Worm (Caenorhabditis elegans) whole organism, young adult: ENCODE data around the gene C15F1.2.

Source experiments
- B0035.1 ChIP-seq: sonication (generic microtip); optimal IDR thresholded peaks from 2 replicates; lab custom pipeline; 2016; ENCODE audit warnings: missing genetic modification characterization, mild to moderate bottlenecking, missing compliant biosample characterization, missing genotype, missing genetic modification reagents
- B0261.1 ChIP-seq: sonication (generic microtip); optimal IDR thresholded peaks from 2 replicates; lab custom pipeline; 2016; ENCODE audit warnings: mild to moderate bottlenecking, missing genetic modification characterization, moderate library complexity, missing compliant biosample characterization
- B0336.3 ChIP-seq: fragments of 200-800 bp; sonication (Bioruptor generic); IDR thresholded peaks from 2 replicates; pipeline ENCODE4 v1.3.6; 2022; ENCODE audit warnings: missing genetic modification characterization, missing compliant biosample characterization
- D2030.7 ChIP-seq: fragments of 200-800 bp; sonication (Bioruptor generic); IDR thresholded peaks from 2 replicates; pipeline ENCODE4 v1.3.6; 2022; ENCODE audit warnings: missing genetic modification reagents, missing genetic modification characterization, missing compliant biosample characterization
- F22D6.2 ChIP-seq: sonication (generic microtip); optimal IDR thresholded peaks from 2 replicates; lab custom pipeline; 2016; ENCODE audit warnings: mild to moderate bottlenecking, missing genetic modification characterization, missing compliant biosample characterization
- F23B12.7 ChIP-seq: sonication (generic microtip); optimal IDR thresholded peaks from 2 replicates; lab custom pipeline; 2017; ENCODE audit warnings: missing genetic modification characterization, mild to moderate bottlenecking, missing compliant biosample characterization, antibody characterized with exemption, moderate library complexity; ENCODE audit not compliant: insufficient read depth
- F33H1.4 ChIP-seq: fragments of 200-800 bp; sonication (Bioruptor generic); IDR thresholded peaks from 2 replicates; pipeline ENCODE4 v1.3.6; 2022; ENCODE audit warnings: missing genetic modification reagents, missing genetic modification characterization, missing compliant biosample characterization
- F49E8.2 ChIP-seq: sonication (generic microtip); optimal IDR thresholded peaks from 3 replicates; lab custom pipeline; 2017; ENCODE audit warnings: missing genetic modification characterization, mild to moderate bottlenecking, missing compliant biosample characterization, antibody characterized with exemption, moderate library complexity; ENCODE audit not compliant: insufficient read depth
- F52B5.7 ChIP-seq: sonication (generic microtip); optimal IDR thresholded peaks from 2 replicates; lab custom pipeline; 2016; ENCODE audit warnings: mild to moderate bottlenecking, missing genetic modification characterization, missing compliant biosample characterization
- F55B11.4 ChIP-seq: sonication (generic microtip); optimal IDR thresholded peaks from 2 replicates; lab custom pipeline; 2016; ENCODE audit warnings: missing compliant biosample characterization, missing genetic modification characterization, borderline replicate concordance; ENCODE audit not compliant: insufficient read depth
- F57C9.4 ChIP-seq: sonication (generic microtip); optimal IDR thresholded peaks from 2 replicates; lab custom pipeline; 2017; ENCODE audit warnings: mild to moderate bottlenecking, missing genetic modification characterization, missing compliant biosample characterization
- K11D2.4 ChIP-seq: fragments of 200-800 bp; sonication (Bioruptor generic); IDR thresholded peaks from 2 replicates; pipeline ENCODE4 v1.3.6; 2022; ENCODE audit warnings: missing genetic modification reagents, missing genetic modification characterization, missing compliant biosample characterization
- Y53F4B.3 ChIP-seq: fragments of 200-800 bp; sonication (Bioruptor generic); IDR thresholded peaks from 2 replicates; pipeline ENCODE4 v1.3.6; 2022; ENCODE audit warnings: missing genetic modification reagents, missing genetic modification characterization, missing compliant biosample characterization
- Y53G8AR.9 ChIP-seq: fragments of 200-800 bp; sonication (Bioruptor generic); conservative IDR thresholded peaks from 2 replicates; pipeline ENCODE4 v1.3.6; 2022; ENCODE audit warnings: missing genetic modification reagents, missing genetic modification characterization, missing compliant biosample characterization
- atf-7 ChIP-seq: sonication (generic microtip); optimal IDR thresholded peaks from 2 replicates; lab custom pipeline; 2017; ENCODE audit warnings: mild to moderate bottlenecking, missing genetic modification characterization, missing compliant biosample characterization
- athp-1 ChIP-seq: sonication (generic microtip); optimal IDR thresholded peaks from 2 replicates; lab custom pipeline; 2017; ENCODE audit warnings: mild to moderate bottlenecking, missing genetic modification characterization, missing compliant biosample characterization
- attf-3 ChIP-seq: fragments of 200-800 bp; sonication (Bioruptor generic); conservative IDR thresholded peaks from 2 replicates; pipeline ENCODE4 v1.3.6; 2022; ENCODE audit warnings: missing genetic modification reagents, missing genetic modification characterization, missing compliant biosample characterization
- bed-2 ChIP-seq: fragments of 200-800 bp; sonication (Bioruptor generic); IDR thresholded peaks from 2 replicates; pipeline ENCODE4 v1.3.6; 2022; ENCODE audit warnings: missing genetic modification reagents, missing genetic modification characterization, missing compliant biosample characterization
- ceh-91 ChIP-seq: fragments of 200-800 bp; sonication (Bioruptor generic); IDR thresholded peaks from 2 replicates; pipeline ENCODE4 v1.3.6; 2022; ENCODE audit warnings: missing genetic modification reagents, missing genetic modification characterization, missing compliant biosample characterization
- chd-7 ChIP-seq: sonication (generic microtip); optimal IDR thresholded peaks from 2 replicates; lab custom pipeline; 2016; ENCODE audit warnings: mild to moderate bottlenecking, missing genetic modification characterization, moderate library complexity, missing compliant biosample characterization
- efl-1 ChIP-seq: fragments of 150-350 bp; optimal IDR thresholded peaks from 2 replicates; lab custom pipeline; 2014; ENCODE audit warnings: missing biosample characterization, missing genetic modification reagents, missing genetic modification characterization
- egrh-3 ChIP-seq: fragments of 200-800 bp; sonication (Bioruptor generic); IDR thresholded peaks from 2 replicates; pipeline ENCODE4 v1.3.6; 2022; ENCODE audit warnings: missing genetic modification reagents, missing genetic modification characterization, missing compliant biosample characterization
- fkh-3 ChIP-seq: sonication (generic microtip); optimal IDR thresholded peaks from 2 replicates; lab custom pipeline; 2016; ENCODE audit warnings: mild to moderate bottlenecking, missing genetic modification characterization, missing compliant biosample characterization
- hmg-20 ChIP-seq: fragments of 200-800 bp; sonication (Bioruptor generic); IDR thresholded peaks from 2 replicates; pipeline ENCODE4 v1.3.6; 2022; ENCODE audit warnings: missing genetic modification reagents, missing genetic modification characterization, missing compliant biosample characterization
- lin-26 ChIP-seq: fragments of 200-800 bp; sonication (Bioruptor generic); IDR thresholded peaks from 2 replicates; pipeline ENCODE4 v1.3.6; 2022; ENCODE audit warnings: missing genetic modification reagents, missing genetic modification characterization, missing compliant biosample characterization
- lin-35 ChIP-seq, 3 experiments: fragments of 150-350 bp in 2 of 3; sonication (generic microtip) in 1 of 3; optimal IDR thresholded peaks; 2 replicates each; lab custom pipeline; 2014 to 2018; ENCODE audit warnings: missing biosample characterization in 3 of 3, missing genetic modification characterization in 3 of 3, missing genetic modification reagents in 3 of 3
- lin-54 ChIP-seq: fragments of 200-800 bp; sonication (Bioruptor generic); optimal IDR thresholded peaks from 2 replicates; lab custom pipeline; 2018; ENCODE audit warnings: mild to moderate bottlenecking, missing genetic modification characterization, missing compliant biosample characterization
- lsl-1 ChIP-seq: fragments of 200-800 bp; sonication (Bioruptor generic); optimal IDR thresholded peaks from 2 replicates; lab custom pipeline; 2018; ENCODE audit warnings: mild to moderate bottlenecking, missing genetic modification characterization, moderate library complexity, missing compliant biosample characterization
- madf-8 ChIP-seq: fragments of 200-800 bp; sonication (Bioruptor generic); conservative IDR thresholded peaks from 2 replicates; pipeline ENCODE4 v1.3.6; 2022; ENCODE audit warnings: missing genetic modification reagents, missing genetic modification characterization, missing compliant biosample characterization
- mxl-1 ChIP-seq: sonication (generic microtip); optimal IDR thresholded peaks from 2 replicates; lab custom pipeline; 2016; ENCODE audit warnings: missing genetic modification characterization, missing compliant biosample characterization
- nfya-2 ChIP-seq: fragments of 200-800 bp; sonication (Bioruptor generic); IDR thresholded peaks from 2 replicates; pipeline ENCODE4 v1.3.6; 2022; ENCODE audit warnings: missing genetic modification reagents, missing genetic modification characterization, missing compliant biosample characterization
- nhr-90 ChIP-seq: sonication (generic microtip); optimal IDR thresholded peaks from 2 replicates; lab custom pipeline; 2016; ENCODE audit warnings: missing genotype, mild to moderate bottlenecking, missing genetic modification characterization, missing compliant biosample characterization
- rec-8 ChIP-seq, 2 experiments: sonication (generic microtip); optimal IDR thresholded peaks; 2 replicates each; lab custom pipeline; 2016; ENCODE audit warnings: mild to moderate bottlenecking in 2 of 2, missing genetic modification characterization in 2 of 2, missing genetic modification reagents in 2 of 2, missing genotype in 2 of 2, missing biosample characterization in 1 of 2, missing compliant biosample characterization in 1 of 2, moderate library complexity in 1 of 2
- sdz-38 ChIP-seq: sonication (generic microtip); optimal IDR thresholded peaks from 2 replicates; lab custom pipeline; 2016; ENCODE audit warnings: missing genotype, missing genetic modification characterization, missing compliant biosample characterization
- snpc-4 ChIP-seq, 5 experiments: fragments of 150-350 bp in 1 of 5; sonication (generic microtip) in 4 of 5; optimal IDR thresholded peaks; 2 replicates each; lab custom pipeline; 2014 to 2018; ENCODE audit warnings: missing genetic modification characterization in 5 of 5, missing biosample characterization in 3 of 5, antibody characterized with exemption in 2 of 5, mild to moderate bottlenecking in 2 of 5, missing compliant biosample characterization in 2 of 5, missing genotype in 2 of 5, moderate library complexity in 2 of 5, missing genetic modification reagents in 1 of 5
- somi-1 ChIP-seq: fragments of 200-800 bp; sonication (Bioruptor generic); optimal IDR thresholded peaks from 2 replicates; lab custom pipeline; 2018; ENCODE audit warnings: mild to moderate bottlenecking, missing genetic modification characterization, missing compliant biosample characterization
- tbp1 ChIP-seq: fragments of 200-800 bp; sonication (Bioruptor generic); optimal IDR thresholded peaks from 2 replicates; lab custom pipeline; 2018; ENCODE audit warnings: mild to moderate bottlenecking, missing genetic modification characterization, missing compliant biosample characterization
- unc-62 ChIP-seq: fragments of 150-350 bp; optimal IDR thresholded peaks from 2 replicates; lab custom pipeline; 2014; ENCODE audit warnings: missing biosample characterization, missing genetic modification reagents, missing genetic modification characterization
- xnd-1 ChIP-seq: sonication (generic microtip); optimal IDR thresholded peaks from 2 replicates; lab custom pipeline; 2016; ENCODE audit warnings: missing genotype, missing genetic modification reagents, missing genetic modification characterization, missing compliant biosample characterization
- ztf-26 ChIP-seq: sonication (generic microtip); optimal IDR thresholded peaks from 2 replicates; lab custom pipeline; 2017; ENCODE audit warnings: missing genetic modification characterization, missing compliant biosample characterization

C15F1.2 gene

DNA sequence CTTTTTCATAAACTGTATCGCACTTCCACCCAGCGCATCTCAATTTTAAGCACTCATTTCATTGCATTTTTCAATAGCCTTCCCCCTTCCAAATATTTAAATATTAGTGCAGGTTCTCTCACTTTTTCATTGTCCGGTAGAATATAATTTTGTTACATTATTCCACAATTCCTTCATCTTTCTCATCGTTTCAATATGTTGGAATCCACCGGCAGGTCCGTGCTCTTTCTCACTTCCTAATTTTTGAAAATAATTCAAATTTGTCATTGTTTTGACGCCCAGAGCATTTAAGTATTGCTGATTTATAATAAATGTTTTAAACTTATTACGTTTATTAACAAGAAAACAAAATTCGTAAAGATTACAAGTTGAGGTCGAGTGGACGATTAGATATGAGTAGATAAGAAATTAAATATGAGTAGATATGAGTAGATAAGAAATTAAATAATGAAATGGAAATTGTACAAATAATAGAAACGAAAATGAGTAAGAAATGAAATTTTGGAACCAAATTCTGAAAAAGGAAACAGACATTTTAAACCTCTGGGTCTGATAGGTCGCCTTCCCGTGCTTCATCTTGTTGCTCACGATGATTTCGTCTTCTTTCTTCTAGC lies 24.6 kb upstream of the C15F1.2 start (continued):
- TF ChIP-seq Y53F4B.3 (GFP tag; lab: Robert Waterston, UW) = no peak

DNA sequence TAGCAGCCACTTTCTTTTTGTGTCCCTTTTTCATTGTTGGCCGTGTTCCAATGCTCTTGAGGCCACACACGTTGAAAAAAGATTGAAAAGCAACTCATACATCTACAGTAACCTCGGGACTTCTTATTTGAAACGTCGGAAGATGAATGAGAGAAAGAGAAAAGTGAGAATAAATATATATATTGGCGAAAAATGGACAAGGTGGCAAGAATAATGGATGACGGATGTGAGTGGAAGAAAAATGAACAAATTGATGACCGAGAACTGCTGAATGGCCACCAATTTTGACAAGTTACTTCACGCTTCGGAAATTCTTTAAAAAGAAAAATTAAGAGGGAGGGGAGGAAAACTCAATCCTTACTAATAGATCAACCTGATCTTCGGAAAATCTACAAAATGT lies 21.6 kb upstream of the C15F1.2 start:
- TF ChIP-seq bed-2 (GFP tag; lab: Robert Waterston, UW) (no peak), nhr-90 (tag; lab: Kevin White, UChicago) (no peak), hmg-20 (GFP tag; lab: Robert Waterston, UW) (no peak), efl-1 (GFP tag; lab: Kevin White, UChicago) (no peak), xnd-1 (tag; lab: Kevin White, UChicago) (no peak), tbp1 (GFP tag; lab: Kevin White, UChicago) (no peak)

ce11 chrII:6965573-6965972 lies 14.2 kb upstream of the C15F1.2 start, which contains the start of gene tra-2:
TSS of gene tra-2 (minus strand) at chrII:6965673.
- no peak for TF ChIP-seq F33H1.4 (GFP tag; lab: Robert Waterston, UW)
- no peak for TF ChIP-seq athp-1 (tag; lab: Kevin White, UChicago)
- TF ChIP-seq tbp1 (GFP tag; lab: Kevin White, UChicago) = no peak

DNA sequence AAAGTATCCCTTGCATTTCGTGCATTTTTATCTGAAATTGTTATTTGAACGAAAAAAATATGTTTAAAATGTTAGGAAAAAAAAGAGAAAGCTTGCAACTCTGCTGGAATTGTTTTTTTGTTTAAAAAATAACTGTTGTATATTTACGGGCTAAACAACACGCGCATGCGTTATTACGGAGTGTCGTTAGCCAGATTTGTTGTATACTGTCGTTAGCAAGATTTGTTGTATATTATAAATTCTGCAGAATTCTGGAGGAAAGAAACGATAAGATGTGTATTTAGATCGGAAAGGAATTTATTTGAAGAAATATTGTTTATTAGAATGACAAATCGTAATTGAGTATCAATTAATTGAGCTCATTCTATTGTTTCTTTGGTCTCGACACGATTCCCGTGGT lies 12.1 kb upstream of the C15F1.2 start, which contains the start of gene eif-2Bgamma:
Gene eif-2Bgamma (minus strand): TSS at position 31 of the 400 bp plus-strand sequence.
- no peak for TF ChIP-seq snpc-4 (GFP tag; optimal IDR thresholded peaks at IDR 0.05; lab: Kevin White, UChicago)
- peak in 1 of 4 experiments; percentile 52 for TF ChIP-seq snpc-4 (tag; optimal IDR thresholded peaks at IDR 0.05; lab: Kevin White, UChicago)
- TF ChIP-seq mxl-1 = no peak
- no peak for TF ChIP-seq F22D6.2
- TF ChIP-seq B0261.1 (tag; lab: Kevin White, UChicago) = no peak
- peak; percentile 95 for TF ChIP-seq attf-3 (GFP tag; lab: Robert Waterston, UW)
- no peak for TF ChIP-seq F55B11.4 (tag; lab: Kevin White, UChicago)
- no peak for TF ChIP-seq F52B5.7
- no peak for TF ChIP-seq B0035.1 (tag; lab: Kevin White, UChicago)
- TF ChIP-seq madf-8 (GFP tag; lab: Robert Waterston, UW) = no peak
- TF ChIP-seq somi-1 (GFP tag; lab: Kevin White, UChicago) = no peak
- TF ChIP-seq lin-54 (GFP tag; lab: Kevin White, UChicago) = no peak
- no peak for TF ChIP-seq fkh-3 (tag; lab: Kevin White, UChicago)
- no peak for TF ChIP-seq Y53F4B.3 (GFP tag; lab: Robert Waterston, UW)
- TF ChIP-seq ceh-91 (GFP tag; lab: Robert Waterston, UW) = no peak
- no peak for TF ChIP-seq ztf-26 (tag; lab: Kevin White, UChicago)
- no peak for TF ChIP-seq lsl-1 (GFP tag; lab: Kevin White, UChicago)
- no peak for TF ChIP-seq F23B12.7 (tag; lab: Kevin White, UChicago)
- no peak for TF ChIP-seq sdz-38 (tag; lab: Kevin White, UChicago)
- peak in 1 of 3 experiments; percentile 56 for TF ChIP-seq lin-35 (GFP tag; optimal IDR thresholded peaks at IDR 0.05; lab: Kevin White, UChicago)
- TF ChIP-seq, all 124 proteins: peak for 3

DNA sequence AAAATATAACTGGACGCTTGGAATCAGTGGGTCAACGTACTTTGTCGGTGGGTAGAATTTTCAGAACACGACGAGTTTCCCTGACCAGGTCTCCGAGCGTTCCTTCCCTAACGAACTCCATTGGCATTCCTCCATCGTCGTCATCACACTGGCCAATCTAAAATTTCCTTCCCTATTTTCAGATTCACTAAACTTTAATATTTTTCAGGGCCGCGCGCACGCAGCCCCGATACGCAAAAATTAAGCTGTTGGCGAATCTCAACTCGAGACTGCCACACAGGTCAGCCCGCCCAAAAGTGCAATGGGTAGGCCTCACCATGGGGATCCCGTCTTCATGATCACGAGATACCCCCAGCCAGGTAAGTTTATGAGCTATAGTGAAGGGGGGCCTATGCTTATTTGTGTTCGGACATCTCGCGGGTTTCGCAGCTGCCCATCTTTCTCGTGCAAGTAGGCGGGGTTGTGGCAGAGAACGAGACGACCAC lies 11.5 kb upstream of the C15F1.2 start:
- peak; percentile 74 for TF ChIP-seq egrh-3 (GFP tag; lab: Robert Waterston, UW)
- TF ChIP-seq lin-26 (GFP tag; lab: Robert Waterston, UW) = peak; percentile 74; the same call in 1 of the 2 replicates
- peak; percentile 57; the same call in 1 of the 2 replicates for TF ChIP-seq K11D2.4 (GFP tag; lab: Robert Waterston, UW)
- TF ChIP-seq atf-7 (tag; lab: Kevin White, UChicago) = peak; percentile 59
- TF ChIP-seq chd-7 (tag; lab: Kevin White, UChicago) = peak; percentile 68
- TF ChIP-seq unc-62 (GFP tag; lab: Kevin White, UChicago) = no peak
- peak; percentile 75 for TF ChIP-seq Y53G8AR.9 (GFP tag; lab: Robert Waterston, UW)
- TF ChIP-seq B0336.3 (GFP tag; lab: Robert Waterston, UW) = peak; percentile 97
- peak; percentile 97 for TF ChIP-seq D2030.7 (GFP tag; lab: Robert Waterston, UW)
- TF ChIP-seq nfya-2 (GFP tag; lab: Robert Waterston, UW) = peak; percentile 58; the same call in 1 of the 2 replicates
- peak; percentile 85 for TF ChIP-seq F49E8.2 (tag; lab: Kevin White, UChicago)
- peak; percentile 79 for TF ChIP-seq tbp1 (GFP tag; lab: Kevin White, UChicago)
- peak; percentile 69; the same call in 1 of the 2 replicates for TF ChIP-seq hmg-20 (GFP tag; lab: Robert Waterston, UW)
- no peak for TF ChIP-seq F57C9.4
- peak in 1 of 2 experiments; percentile 61 for TF ChIP-seq rec-8 (tag; optimal IDR thresholded peaks at IDR 0.05; lab: Kevin White, UChicago)
